Fruit fly (Drosophila melanogaster) whole organism: ENCODE data around the gene Jasper.

Experiments used
- CG8478 ChIP-seq: fragments of >200 bp; optimal IDR thresholded peaks from 2 replicates; lab custom pipeline; 2018; ENCODE audit warnings: inconsistent platforms
- Dll ChIP-seq: fragments of >200 bp; optimal IDR thresholded peaks from 2 replicates; lab custom pipeline; 2017
- EcR ChIP-seq, 2 experiments: fragments of >200 bp; optimal IDR thresholded peaks; 2 replicates each; lab custom pipeline; 2017; ENCODE audit warnings: missing biosample characterization in 2 of 2, missing genetic modification characterization in 2 of 2, missing genetic modification reagents in 2 of 2
- pan ChIP-seq: fragments of >200 bp; optimal IDR thresholded peaks from 2 replicates; lab custom pipeline; 2017
- psq ChIP-seq: fragments of >200 bp; optimal IDR thresholded peaks from 2 replicates; lab custom pipeline; 2017
- usp ChIP-seq: fragments of >200 bp; optimal IDR thresholded peaks from 2 replicates; lab custom pipeline; 2017; ENCODE audit warnings: missing biosample characterization, missing genetic modification characterization, mixed read lengths

DNA sequence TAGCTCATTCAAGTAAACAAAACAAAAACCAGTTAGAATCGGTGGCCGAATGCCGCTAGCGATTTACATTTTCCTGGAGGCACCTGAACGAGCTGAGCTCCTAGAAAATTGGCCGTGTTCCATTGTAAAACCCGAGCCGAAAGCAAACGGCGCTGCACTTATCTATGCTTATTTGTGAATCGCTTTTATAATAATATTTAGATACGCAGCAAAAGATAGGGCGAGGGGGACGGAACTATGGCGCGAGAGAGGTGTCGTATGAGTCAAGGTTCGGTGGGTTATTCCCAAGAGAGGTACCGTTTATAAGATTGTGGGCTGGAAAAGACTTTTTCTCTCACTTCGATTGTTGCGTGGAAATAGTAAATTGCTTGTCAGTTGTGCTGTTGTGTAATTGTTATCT lies 11.4 kb downstream of the Jasper start:
- TF ChIP-seq CG8478 (lab: Kevin White, UChicago): no peak
- TF ChIP-seq usp (GFP tag; lab: Kevin White, UChicago): no peak
- TF ChIP-seq EcR (GFP tag; optimal IDR thresholded peaks at IDR 0.05; lab: Kevin White, UChicago): no peak
- no peak for TF ChIP-seq psq (lab: Kevin White, UChicago)
- no peak for TF ChIP-seq Dll (lab: Kevin White, UChicago)
- TF ChIP-seq pan: no peak
